Fruit fly (Drosophila melanogaster) whole organism, embryonic: ENCODE measurements around the gene T48.

Experiments
- Ada2b ChIP-seq: fragments of 200-800 bp; sonication (Bioruptor generic); IDR thresholded peaks from 2 replicates; pipeline ENCODE4 v1.3.6; 2022; ENCODE audit warnings: missing biosample characterization, missing genetic modification characterization
- Atf3 ChIP-seq: fragments of 200-800 bp; sonication (Bioruptor generic); optimal IDR thresholded peaks from 3 replicates; lab custom pipeline; 2016; ENCODE audit warnings: missing biosample characterization, missing genetic modification characterization
- BtbVII ChIP-seq: fragments of 200-800 bp; sonication (Bioruptor generic); optimal IDR thresholded peaks from 3 replicates; lab custom pipeline; 2017; ENCODE audit warnings: missing biosample characterization, mild to moderate bottlenecking, missing genetic modification characterization
- CG11504 ChIP-seq: fragments of 200-800 bp; sonication (Bioruptor generic); optimal IDR thresholded peaks from 3 replicates; lab custom pipeline; 2019; ENCODE audit warnings: missing biosample characterization, mild to moderate bottlenecking, missing genetic modification characterization, moderate library complexity
- CG11560 ChIP-seq: fragments of 200-800 bp; sonication (Bioruptor generic); IDR thresholded peaks from 3 replicates; pipeline ENCODE4 v1.3.6; 2022; ENCODE audit warnings: missing biosample characterization, missing genetic modification characterization
- CG11696 ChIP-seq: fragments of 200-800 bp; sonication (Bioruptor generic); IDR thresholded peaks from 2 replicates; pipeline ENCODE4 v1.3.6; 2022; ENCODE audit warnings: missing biosample characterization, missing genetic modification characterization
- CG12071 ChIP-seq: fragments of 200-800 bp; sonication (Bioruptor generic); optimal IDR thresholded peaks from 3 replicates; lab custom pipeline; 2018; ENCODE audit warnings: missing biosample characterization, mild to moderate bottlenecking, missing genetic modification characterization
- CG12659 ChIP-seq: fragments of 200-800 bp; sonication (Bioruptor generic); optimal IDR thresholded peaks from 3 replicates; lab custom pipeline; 2017; ENCODE audit warnings: mild to moderate bottlenecking, missing biosample characterization, missing genetic modification reagents, missing genetic modification characterization
- CG15269 ChIP-seq: fragments of 200-800 bp; sonication (Bioruptor generic); optimal IDR thresholded peaks from 2 replicates; lab custom pipeline; 2018; ENCODE audit warnings: missing biosample characterization, mild to moderate bottlenecking, missing genetic modification characterization, moderate library complexity
- CG17568 ChIP-seq: fragments of 200-800 bp; sonication (Bioruptor generic); optimal IDR thresholded peaks from 2 replicates; lab custom pipeline; 2018; ENCODE audit warnings: missing biosample characterization, mild to moderate bottlenecking, missing genetic modification characterization, moderate library complexity
- CG17829 ChIP-seq: fragments of 200-800 bp; optimal IDR thresholded peaks from 2 replicates; lab custom pipeline; 2019; ENCODE audit warnings: missing biosample characterization, mild to moderate bottlenecking, missing genetic modification characterization, moderate library complexity
- CG18011 ChIP-seq: fragments of 200-800 bp; sonication (Bioruptor generic); optimal IDR thresholded peaks from 2 replicates; lab custom pipeline; 2017; ENCODE audit warnings: missing biosample characterization, missing genetic modification characterization, mild to moderate bottlenecking, moderate library complexity, missing genotype
- CG2712 ChIP-seq: fragments of 200-800 bp; optimal IDR thresholded peaks from 3 replicates; lab custom pipeline; 2019; ENCODE audit warnings: missing biosample characterization, mild to moderate bottlenecking, missing genetic modification characterization, moderate library complexity
- CG30403 ChIP-seq: fragments of 200-800 bp; sonication (Bioruptor generic); optimal IDR thresholded peaks from 3 replicates; lab custom pipeline; 2016; ENCODE audit warnings: missing biosample characterization, missing genetic modification characterization
- CG31224 ChIP-seq: fragments of 200-800 bp; sonication (Bioruptor generic); IDR thresholded peaks from 2 replicates; pipeline ENCODE4 v1.3.6; 2022; ENCODE audit warnings: missing biosample characterization, missing genetic modification characterization
- CG34376 ChIP-seq: fragments of 200-800 bp; sonication (Bioruptor generic); optimal IDR thresholded peaks from 2 replicates; lab custom pipeline; 2018; ENCODE audit warnings: missing biosample characterization, mild to moderate bottlenecking, missing genetic modification characterization
- CG4617 ChIP-seq: fragments of 200-800 bp; sonication (Bioruptor generic); optimal IDR thresholded peaks from 3 replicates; lab custom pipeline; 2016; ENCODE audit warnings: missing biosample characterization, missing genetic modification characterization, borderline replicate concordance
- CG4854 ChIP-seq: fragments of 200-800 bp; sonication (Bioruptor generic); optimal IDR thresholded peaks from 2 replicates; lab custom pipeline; 2016; ENCODE audit warnings: missing biosample characterization, missing genetic modification characterization, inconsistent platforms
- CG5953 ChIP-seq: fragments of 200-800 bp; sonication (Bioruptor generic); IDR thresholded peaks from 2 replicates; pipeline ENCODE4 v1.3.6; 2022; ENCODE audit warnings: missing biosample characterization, missing genetic modification characterization
- CG6254 ChIP-seq: fragments of 200-800 bp; sonication (Bioruptor generic); optimal IDR thresholded peaks from 3 replicates; lab custom pipeline; 2017; ENCODE audit warnings: mild to moderate bottlenecking, missing biosample characterization, missing genetic modification reagents, missing genetic modification characterization
- CG6765 ChIP-seq: fragments of 200-800 bp; sonication (Bioruptor generic); optimal IDR thresholded peaks from 3 replicates; lab custom pipeline; 2017; ENCODE audit warnings: missing biosample characterization, mild to moderate bottlenecking, missing genetic modification characterization
- CG8478 ChIP-seq: fragments of >200 bp; optimal IDR thresholded peaks from 2 replicates; lab custom pipeline; 2018
- Dfd ChIP-seq, 2 experiments: fragments of >200 bp; optimal IDR thresholded peaks; 2 replicates each; lab custom pipeline; 2017; ENCODE audit warnings: missing biosample characterization in 2 of 2, missing genetic modification characterization in 2 of 2
- Gug ChIP-seq: fragments of 200-800 bp; sonication (Bioruptor generic); IDR thresholded peaks from 4 replicates; pipeline ENCODE4 v1.3.6; 2022; ENCODE audit warnings: missing biosample characterization, missing genetic modification characterization
- H2.0 ChIP-seq: fragments of 200-800 bp; sonication (Bioruptor generic); IDR thresholded peaks from 2 replicates; pipeline ENCODE4 v1.3.6; 2022; ENCODE audit warnings: missing biosample characterization, missing genetic modification characterization
- Hand ChIP-seq: fragments of 200-800 bp; sonication (Bioruptor generic); optimal IDR thresholded peaks from 2 replicates; lab custom pipeline; 2017; ENCODE audit warnings: mild to moderate bottlenecking, missing biosample characterization, missing genetic modification reagents, missing genetic modification characterization
- Hmr ChIP-seq: fragments of 200-800 bp; sonication (Bioruptor generic); optimal IDR thresholded peaks from 3 replicates; lab custom pipeline; 2017; ENCODE audit warnings: mild to moderate bottlenecking, missing biosample characterization, missing genetic modification reagents, missing genetic modification characterization
- Hsf ChIP-seq: fragments of 200-800 bp; sonication (Bioruptor generic); optimal IDR thresholded peaks from 3 replicates; lab custom pipeline; 2016; ENCODE audit warnings: missing biosample characterization, missing genetic modification characterization
- Med ChIP-seq: fragments of 200-800 bp; sonication (Bioruptor generic); peaks from one replicate; lab custom pipeline; 2016; ENCODE audit warnings: missing biosample characterization, missing genetic modification characterization, mild to moderate bottlenecking, inconsistent platforms, moderate library complexity
- Opbp ChIP-seq: fragments of 200-800 bp; sonication (Bioruptor generic); IDR thresholded peaks from 3 replicates; pipeline ENCODE4 v1.3.6; 2022; ENCODE audit warnings: missing biosample characterization, missing genetic modification characterization; ENCODE audit not compliant: partially characterized antibody
- Tbp ChIP-seq: fragments of >200 bp; optimal IDR thresholded peaks from 2 replicates; lab custom pipeline; 2018; ENCODE audit warnings: missing biosample characterization, missing genetic modification characterization
- ab ChIP-seq: fragments of 200-800 bp; sonication (Bioruptor generic); optimal IDR thresholded peaks from 2 replicates; lab custom pipeline; 2016; ENCODE audit warnings: missing biosample characterization, missing genetic modification characterization
- chm ChIP-seq: fragments of 200-800 bp; sonication (Bioruptor generic); IDR thresholded peaks from 2 replicates; pipeline ENCODE4 v1.3.6; 2022; ENCODE audit warnings: missing biosample characterization, missing genetic modification characterization
- dmrt99B ChIP-seq: fragments of 200-800 bp; sonication (Bioruptor generic); optimal IDR thresholded peaks from 2 replicates; lab custom pipeline; 2018; ENCODE audit warnings: missing biosample characterization, mild to moderate bottlenecking, missing genetic modification characterization, moderate library complexity
- ewg ChIP-seq: fragments of 200-800 bp; sonication (Bioruptor generic); optimal IDR thresholded peaks from 3 replicates; lab custom pipeline; 2017; ENCODE audit warnings: mild to moderate bottlenecking, missing biosample characterization, missing genetic modification reagents, missing genetic modification characterization
- fd96Cb ChIP-seq: fragments of 200-800 bp; sonication (Bioruptor generic); optimal IDR thresholded peaks from 2 replicates; lab custom pipeline; 2018; ENCODE audit warnings: missing biosample characterization, mild to moderate bottlenecking, missing genetic modification characterization, moderate library complexity
- fu2 ChIP-seq: fragments of 200-800 bp; sonication (Bioruptor generic); optimal IDR thresholded peaks from 2 replicates; lab custom pipeline; 2016; ENCODE audit warnings: missing biosample characterization, missing genetic modification characterization
- gem ChIP-seq: fragments of 200-800 bp; sonication (Bioruptor generic); optimal IDR thresholded peaks from 2 replicates; lab custom pipeline; 2019; ENCODE audit warnings: missing biosample characterization, mild to moderate bottlenecking, missing genetic modification characterization, moderate library complexity
- grau ChIP-seq: fragments of 200-800 bp; optimal IDR thresholded peaks from 3 replicates; lab custom pipeline; 2019; ENCODE audit warnings: missing biosample characterization, mild to moderate bottlenecking, missing genetic modification characterization, moderate library complexity
- her ChIP-seq: fragments of 200-800 bp; sonication (Bioruptor generic); optimal IDR thresholded peaks from 2 replicates; lab custom pipeline; 2016; ENCODE audit warnings: missing biosample characterization, missing genetic modification characterization
- hkb ChIP-seq, 2 experiments: fragments of 200-800 bp in 1 of 2; fragments of >200 bp in 1 of 2; sonication (Bioruptor generic) in 1 of 2; IDR thresholded peaks in 1 of 2; optimal IDR thresholded peaks in 1 of 2; 2 replicates each; pipeline versions ENCODE4 v1.3.6 to Lab custom; 2017 to 2022; ENCODE audit warnings: missing biosample characterization in 1 of 2, missing genetic modification characterization in 1 of 2
- ind ChIP-seq: fragments of 200-800 bp; sonication (Bioruptor generic); optimal IDR thresholded peaks from 3 replicates; lab custom pipeline; 2016; ENCODE audit warnings: missing biosample characterization, missing genetic modification characterization
- mld ChIP-seq: fragments of 200-800 bp; sonication (Bioruptor generic); IDR thresholded peaks from 3 replicates; pipeline ENCODE4 v1.3.6; 2022; ENCODE audit warnings: missing biosample characterization, missing genetic modification characterization; ENCODE audit not compliant: partially characterized antibody
- pzg ChIP-seq: fragments of 200-800 bp; sonication (Bioruptor generic); optimal IDR thresholded peaks from 3 replicates; lab custom pipeline; 2018; ENCODE audit warnings: missing biosample characterization, mild to moderate bottlenecking, missing genetic modification characterization, moderate library complexity
- sim ChIP-seq: fragments of 200-800 bp; sonication (Bioruptor generic); IDR thresholded peaks from 2 replicates; pipeline ENCODE4 v1.3.6; 2022; ENCODE audit warnings: missing biosample characterization, missing genetic modification characterization
- sna ChIP-seq: fragments of 200-800 bp; sonication (Bioruptor generic); IDR thresholded peaks from 2 replicates; pipeline ENCODE4 v1.3.6; 2022; ENCODE audit warnings: missing biosample characterization, missing genetic modification characterization; ENCODE audit not compliant: partially characterized antibody
- stc ChIP-seq: fragments of 200-800 bp; sonication (Bioruptor generic); IDR thresholded peaks from 2 replicates; pipeline ENCODE4 v1.3.6; 2022; ENCODE audit warnings: missing biosample characterization, missing genetic modification characterization
- tap ChIP-seq: fragments of 200-800 bp; optimal IDR thresholded peaks from 3 replicates; lab custom pipeline; 2019; ENCODE audit warnings: missing biosample characterization, mild to moderate bottlenecking, missing genetic modification characterization, moderate library complexity
- vvl ChIP-seq: fragments of 200-800 bp; sonication (Bioruptor generic); IDR thresholded peaks from 2 replicates; pipeline ENCODE4 v1.3.6; 2022; ENCODE audit warnings: missing biosample characterization, missing genetic modification characterization
- yki ChIP-seq: fragments of >200 bp; optimal IDR thresholded peaks from 3 replicates; lab custom pipeline; 2018

The T48 gene

DNA sequence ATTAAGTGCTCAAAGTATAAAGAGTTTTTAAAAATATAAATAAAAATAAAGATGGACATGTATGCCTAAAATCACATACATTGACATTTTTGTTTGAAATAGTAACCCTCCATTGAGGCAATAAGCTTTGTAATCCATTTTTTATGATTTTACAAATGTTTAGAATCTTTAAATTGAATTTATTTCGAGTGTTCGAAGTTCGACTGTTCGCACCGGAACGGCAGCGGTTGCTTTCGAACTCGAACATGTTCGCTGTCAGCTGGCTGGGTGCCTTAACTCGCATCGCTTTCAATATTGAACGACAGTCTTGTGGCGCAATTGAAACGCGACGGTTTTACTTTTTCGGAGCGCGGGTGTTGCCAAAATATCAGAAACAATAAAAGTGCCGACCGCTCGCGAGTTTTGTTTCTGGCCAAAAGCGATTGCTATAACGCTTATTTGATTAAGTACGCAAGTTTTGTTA, 34.0 kb downstream of the T48 start, which contains the start of gene CG46339 (continued):
- TF ChIP-seq CG4617 (GFP tag; lab: Kevin White, UChicago) (no peak), CG6765 (GFP tag; lab: Kevin White, UChicago) (peak; percentile 87), CG6254 (peak; percentile 8), mld (GFP tag; lab: Robert Waterston, UW) (no peak), Gug (GFP tag; lab: Robert Waterston, UW) (no peak), dmrt99B (tag; lab: Kevin White, UChicago) (peak; percentile 60), Ada2b (GFP tag; lab: Robert Waterston, UW) (peak; percentile 33; the same call in 1 of the 2 replicates), ewg (GFP tag; lab: Kevin White, UChicago) (no peak), CG8478 (lab: Kevin White, UChicago) (no peak), ab (no peak), H2.0 (no peak), CG11696 (GFP tag; lab: Robert Waterston, UW) (peak; percentile 17; the same call in 1 of the 2 replicates), yki (lab: Kevin White, UChicago) (no peak), CG17568 (GFP tag; lab: Kevin White, UChicago) (peak; percentile 68), Tbp (GFP tag; lab: Kevin White, UChicago) (no peak), Opbp (GFP tag; lab: Robert Waterston, UW) (peak; percentile 25; the same call in 1 of the 3 replicates), CG30403 (GFP tag; lab: Kevin White, UChicago) (peak; percentile 41), stc (no peak), CG2712 (tag; lab: Kevin White, UChicago) (peak; percentile 53), CG12659 (GFP tag; lab: Kevin White, UChicago) (peak; percentile 61), Hand (GFP tag; lab: Kevin White, UChicago) (peak; percentile 87), ind (GFP tag; lab: Kevin White, UChicago) (peak; percentile 50), pzg (GFP tag; lab: Kevin White, UChicago) (peak; percentile 3), her (peak; percentile 76), hkb (optimal IDR thresholded peaks at IDR 0.05; lab: Kevin White, UChicago) (no peak), hkb (GFP tag; IDR thresholded peaks at IDR 0.05; lab: Robert Waterston, UW) (peak; percentile 57), CG15269 (peak; percentile 16), vvl (GFP tag; lab: Robert Waterston, UW) (peak; percentile 82; the same call in 1 of the 2 replicates), Dfd (GFP tag; optimal IDR thresholded peaks at IDR 0.05; lab: Kevin White, UChicago) (no peak), CG34376 (peak; percentile 91), sna (GFP tag; lab: Robert Waterston, UW) (no peak), CG17829 (tag; lab: Kevin White, UChicago) (peak; percentile 29), fu2 (GFP tag; lab: Kevin White, UChicago) (no peak), CG12071 (peak; percentile 75), CG11560 (tag; lab: Robert Waterston, UW) (no peak), Atf3 (GFP tag; lab: Kevin White, UChicago) (no peak), CG31224 (GFP tag; lab: Robert Waterston, UW) (no peak), chm (GFP tag; lab: Robert Waterston, UW) (peak; percentile 90), fd96Cb (tag; lab: Kevin White, UChicago) (peak; percentile 57), BtbVII (GFP tag; lab: Kevin White, UChicago) (peak; percentile 80), Hmr (GFP tag; lab: Kevin White, UChicago) (peak; percentile 90), CG18011 (GFP tag; lab: Kevin White, UChicago) (peak; percentile 29), sim (GFP tag; lab: Robert Waterston, UW) (0 out of 2 replicates have a peak, but pooled peaks have one; percentile 41), tap (tag; lab: Kevin White, UChicago) (peak; percentile 49), gem (tag; lab: Kevin White, UChicago) (peak; percentile 74), CG11504 (tag; lab: Kevin White, UChicago) (peak; percentile 63), CG4854 (peak; percentile 24), grau (tag; lab: Kevin White, UChicago) (peak; percentile 9), Hsf (GFP tag; lab: Kevin White, UChicago) (no peak), Med (GFP tag; lab: Kevin White, UChicago) (peak; percentile 95), CG5953 (no peak)
